Worm (Caenorhabditis elegans) whole organism, L1 larva: ENCODE measurements around the gene cpr-1.

Experiments used
- ama-1 ChIP-seq: fragments of 150-350 bp; optimal IDR thresholded peaks from 2 replicates; lab custom pipeline; 2014
- blmp-1 ChIP-seq: fragments of 150-350 bp; optimal IDR thresholded peaks from 2 replicates; lab custom pipeline; 2014; ENCODE audit warnings: missing biosample characterization, missing genetic modification characterization
- ces-1 ChIP-seq: fragments of 150-350 bp; optimal IDR thresholded peaks from 2 replicates; lab custom pipeline; 2014; ENCODE audit warnings: missing biosample characterization, missing genetic modification reagents, missing genetic modification characterization
- jun-1 ChIP-seq: fragments of 150-350 bp; optimal IDR thresholded peaks from 2 replicates; lab custom pipeline; 2014; ENCODE audit warnings: missing biosample characterization, missing genetic modification reagents, missing genetic modification characterization
- lin-13 ChIP-seq: fragments of 150-350 bp; optimal IDR thresholded peaks from 2 replicates; lab custom pipeline; 2014; ENCODE audit warnings: missing biosample characterization, missing genetic modification reagents, missing genetic modification characterization
- lin-39 ChIP-seq: fragments of 150-350 bp; optimal IDR thresholded peaks from 2 replicates; lab custom pipeline; 2014; ENCODE audit warnings: missing biosample characterization, missing genetic modification reagents, missing genetic modification characterization
- nhr-237 ChIP-seq: fragments of 150-350 bp; optimal IDR thresholded peaks from 2 replicates; lab custom pipeline; 2014; ENCODE audit warnings: missing biosample characterization, missing genetic modification characterization
- pag-3 ChIP-seq: sonication (generic microtip); optimal IDR thresholded peaks from 2 replicates; lab custom pipeline; 2017; ENCODE audit warnings: missing genetic modification characterization, mild to moderate bottlenecking, missing compliant biosample characterization, antibody characterized with exemption, borderline replicate concordance; ENCODE audit not compliant: insufficient read depth
- unc-62 ChIP-seq: fragments of 150-350 bp; optimal IDR thresholded peaks from 2 replicates; lab custom pipeline; 2014; ENCODE audit warnings: missing biosample characterization, missing genetic modification reagents, missing genetic modification characterization
- xbp-1 ChIP-seq: sonication (generic microtip); optimal IDR thresholded peaks from 2 replicates; lab custom pipeline; 2016; ENCODE audit warnings: missing genetic modification characterization, missing compliant biosample characterization

DNA sequence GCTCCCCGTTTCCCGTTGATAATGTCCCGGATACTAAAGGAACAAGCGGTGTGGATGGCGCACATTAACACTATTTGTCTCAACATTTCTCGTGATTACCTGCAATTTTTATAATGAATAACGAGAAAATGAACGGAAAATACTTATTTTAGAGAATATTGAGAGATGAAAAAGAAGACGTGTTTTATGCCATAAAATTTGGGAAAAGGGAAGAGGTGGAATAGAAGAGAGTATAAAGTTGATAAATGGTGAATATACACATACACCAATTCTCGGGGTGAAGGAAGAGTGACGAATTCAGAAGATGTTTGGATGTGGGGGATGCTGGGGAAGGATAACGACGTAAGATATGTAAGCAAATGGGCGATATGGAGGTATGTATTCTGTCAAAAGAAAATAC lies 10.6 kb upstream of the cpr-1 start, which contains the start of gene F58H1.7:
- TF ChIP-seq blmp-1 = no peak
- TF ChIP-seq lin-13 = no peak
- TF ChIP-seq ces-1 = no peak
- TF ChIP-seq pag-3 (tag; lab: Kevin White, UChicago) = no peak
- TF ChIP-seq jun-1 (tag; lab: Kevin White, UChicago) = no peak
- no peak for TF ChIP-seq nhr-237
- no peak for TF ChIP-seq unc-62
- no peak for TF ChIP-seq lin-39 (tag; lab: Kevin White, UChicago)
- no peak for TF ChIP-seq ama-1 (lab: Kevin White, UChicago)
- no peak for TF ChIP-seq xbp-1 (tag; lab: Kevin White, UChicago)
